Fruit fly (Drosophila melanogaster) whole organism: ENCODE data around the gene CG10254.

Experiments used
- CG8478 ChIP-seq: fragments of >200 bp; optimal IDR thresholded peaks from 2 replicates; lab custom pipeline; 2018; ENCODE audit warnings: inconsistent platforms
- Dll ChIP-seq: fragments of >200 bp; optimal IDR thresholded peaks from 2 replicates; lab custom pipeline; 2017
- EcR ChIP-seq, 2 experiments: fragments of >200 bp; optimal IDR thresholded peaks; 2 replicates each; lab custom pipeline; 2017; ENCODE audit warnings: missing biosample characterization in 2 of 2, missing genetic modification characterization in 2 of 2, missing genetic modification reagents in 2 of 2
- psq ChIP-seq: fragments of >200 bp; optimal IDR thresholded peaks from 2 replicates; lab custom pipeline; 2017
- usp ChIP-seq: fragments of >200 bp; optimal IDR thresholded peaks from 2 replicates; lab custom pipeline; 2017; ENCODE audit warnings: missing biosample characterization, missing genetic modification characterization, mixed read lengths

DNA sequence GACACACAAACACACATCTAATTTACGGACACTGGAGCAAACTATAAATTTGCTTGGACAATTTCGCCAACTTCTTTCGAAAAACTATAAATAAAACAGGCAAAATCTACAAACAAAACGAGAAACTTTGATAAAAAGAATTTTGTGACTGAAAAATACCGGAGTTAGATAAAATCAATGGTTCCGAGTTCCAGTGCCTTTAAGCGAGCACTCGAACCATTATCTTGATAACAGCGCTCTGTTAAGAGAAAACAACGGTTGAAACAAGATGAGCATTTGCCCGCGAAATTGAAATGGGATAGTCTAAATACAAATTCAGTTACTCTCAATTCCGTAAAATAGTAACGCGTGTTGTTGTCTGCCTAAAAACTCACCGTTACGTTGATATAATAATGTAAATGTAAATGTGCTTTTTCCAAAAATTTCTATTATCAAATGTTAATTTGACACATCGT lies at the start of gene CG10254:
- TF ChIP-seq psq (lab: Kevin White, UChicago) (no peak), Dll (lab: Kevin White, UChicago) (no peak), CG8478 (lab: Kevin White, UChicago) (no peak), usp (no peak), EcR (GFP tag; optimal IDR thresholded peaks at IDR 0.05; lab: Kevin White, UChicago) (no peak)
